Worm (Caenorhabditis elegans): ENCODE results near the gene fmi-1.

The fmi-1 gene

ce11 chrV:13026631-13027299 lies 7.9 kb downstream of the fmi-1 start (continued):
- no peak for TF ChIP-seq F49E8.2 (tag; optimal IDR thresholded peaks at IDR 0.05; ENCODE audit: insufficient read depth)

ce11 chrV:13028871-13029270 lies 10.0 kb downstream of the fmi-1 start:
- TF ChIP-seq K12H6.12 (tag; optimal IDR thresholded peaks at IDR 0.05), result no peak
- no peak for TF ChIP-seq F55B11.4 (tag; optimal IDR thresholded peaks at IDR 0.05; ENCODE audit: borderline replicate concordance, insufficient read depth)
- TF ChIP-seq lin-35 (GFP tag; optimal IDR thresholded peaks at IDR 0.05), result no peak
- no peak for TF ChIP-seq B0336.3 (GFP tag; IDR thresholded peaks at IDR 0.05)
- TF ChIP-seq atf-7 (tag; optimal IDR thresholded peaks at IDR 0.05), result no peak
- TF ChIP-seq ama-1 (optimal IDR thresholded peaks at IDR 0.05), result no peak
- TF ChIP-seq ama-1 (GFP tag; optimal IDR thresholded peaks at IDR 0.05), result no peak
- no peak for TF ChIP-seq F57C9.4 (tag; optimal IDR thresholded peaks at IDR 0.05)
- no peak for TF ChIP-seq unc-62 (GFP tag; optimal IDR thresholded peaks at IDR 0.05)
- TF ChIP-seq hrde-1 (tag; optimal IDR thresholded peaks at IDR 0.05; ENCODE audit: borderline replicate concordance), result no peak
- TF ChIP-seq him-1 (tag; optimal IDR thresholded peaks at IDR 0.05), result no peak
- no peak for TF ChIP-seq ceh-58 (GFP tag; IDR thresholded peaks at IDR 0.05)
- no peak for TF ChIP-seq rpc-1 (optimal IDR thresholded peaks at IDR 0.05)
- no peak for TF ChIP-seq rpc-1 (tag; optimal IDR thresholded peaks at IDR 0.05)
- TF ChIP-seq dpff-1 (tag; optimal IDR thresholded peaks at IDR 0.05), result no peak

ce11 chrV:13033223-13033622 lies 14.4 kb downstream of the fmi-1 start, which contains the start of gene W07G4.1:
TSS of gene W07G4.1 (plus strand) at chrV:13033523.
- TF ChIP-seq mxl-1 (tag; optimal IDR thresholded peaks at IDR 0.05), result no peak
- no peak for TF ChIP-seq T26A5.8 (tag; optimal IDR thresholded peaks at IDR 0.05)
- TF ChIP-seq unc-130 (GFP tag; optimal IDR thresholded peaks at IDR 0.05), result no peak
- no peak for TF ChIP-seq B0336.3 (GFP tag; IDR thresholded peaks at IDR 0.05)
- no peak for TF ChIP-seq nhr-120 (GFP tag; IDR thresholded peaks at IDR 0.05)
- TF ChIP-seq attf-5 (GFP tag; optimal IDR thresholded peaks at IDR 0.05), result no peak
- TF ChIP-seq gei-17 (GFP tag; optimal IDR thresholded peaks at IDR 0.05), result no peak
- TF ChIP-seq dox-1 (GFP tag; IDR thresholded peaks at IDR 0.05), result no peak
- TF ChIP-seq ztf-18 (tag; optimal IDR thresholded peaks at IDR 0.05), result no peak
- no peak for TF ChIP-seq madf-6 (GFP tag; IDR thresholded peaks at IDR 0.05)
- no peak for TF ChIP-seq Y67H2A.10 (GFP tag; conservative IDR thresholded peaks at IDR 0.05)
- TF ChIP-seq die-1 (tag; optimal IDR thresholded peaks at IDR 0.05), result no peak
- TF ChIP-seq ceh-40 (GFP tag; IDR thresholded peaks at IDR 0.05), result no peak
- no peak for TF ChIP-seq K11D2.4 (GFP tag; IDR thresholded peaks at IDR 0.05)

DNA sequence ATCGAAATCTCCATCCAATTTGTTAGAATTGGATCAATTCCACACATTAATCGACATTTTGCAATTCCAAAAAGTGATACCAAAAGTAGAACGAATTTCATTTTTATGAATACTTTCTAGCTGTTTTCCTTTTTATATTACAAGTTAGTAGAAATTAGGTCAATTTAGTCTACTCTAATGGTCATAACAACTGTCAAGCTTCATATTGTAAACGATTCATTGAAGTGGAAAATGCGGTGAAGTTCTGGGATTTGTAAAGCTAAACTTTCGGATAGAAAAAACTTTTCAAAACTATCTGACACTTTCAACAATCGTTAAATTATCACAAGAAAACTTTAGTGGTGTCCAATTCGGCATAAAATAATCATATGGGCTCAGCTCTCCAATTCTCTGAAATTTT lies 15.7 kb downstream of the fmi-1 start, which contains the start of gene W07G4.7:
W07G4.7 (minus strand) TSS at position 101 of the 400 bp plus-strand sequence.
- TF ChIP-seq ztf-26 (tag; optimal IDR thresholded peaks at IDR 0.05) (no peak), Y79H2A.3 (GFP tag; conservative IDR thresholded peaks at IDR 0.05) (no peak), egl-18 (GFP tag; IDR thresholded peaks at IDR 0.05) (no peak), him-1 (tag; optimal IDR thresholded peaks at IDR 0.05) (no peak), ets-4 (GFP tag; optimal IDR thresholded peaks at IDR 0.05) (no peak)

ce11 chrV:13036466-13036865 lies 17.6 kb downstream of the fmi-1 start, which contains the start of gene W07G4.2:
TSS of gene W07G4.2 (minus strand) at chrV:13036566.
- TF ChIP-seq mes-4 (tag; optimal IDR thresholded peaks at IDR 0.05), result no peak
- TF ChIP-seq Y67H2A.10 (GFP tag; conservative IDR thresholded peaks at IDR 0.05), result no peak
- TF ChIP-seq ceh-100 (GFP tag; IDR thresholded peaks at IDR 0.05), result no peak
- no peak for TF ChIP-seq snpc-3.4 (tag; optimal IDR thresholded peaks at IDR 0.05)
- TF ChIP-seq ztf-18 (tag; optimal IDR thresholded peaks at IDR 0.05), result no peak
- no peak for TF ChIP-seq F23B12.7 (tag; optimal IDR thresholded peaks at IDR 0.05; ENCODE audit: insufficient read depth)
